Fruit fly (Drosophila melanogaster) whole organism, embryonic: ENCODE measurements around the gene EAChm.

Source experiments
- Aef1 ChIP-seq: fragments of 200-800 bp; sonication (Bioruptor generic); IDR thresholded peaks from 3 replicates; pipeline ENCODE4 v1.3.6; 2022; ENCODE audit warnings: missing biosample characterization, missing genetic modification characterization
- CG10431 ChIP-seq: fragments of 200-800 bp; sonication (Bioruptor generic); optimal IDR thresholded peaks from 3 replicates; lab custom pipeline; 2018; ENCODE audit warnings: missing biosample characterization, mild to moderate bottlenecking, missing genetic modification characterization
- CG10959 ChIP-seq: fragments of 200-800 bp; sonication (Bioruptor generic); IDR thresholded peaks from 2 replicates; pipeline ENCODE4 v1.3.6; 2022; ENCODE audit warnings: missing biosample characterization, missing genetic modification characterization
- CG13775 ChIP-seq: fragments of 200-800 bp; sonication (Bioruptor generic); optimal IDR thresholded peaks from 3 replicates; lab custom pipeline; 2017; ENCODE audit warnings: missing biosample characterization, mild to moderate bottlenecking, missing genetic modification characterization
- CG2712 ChIP-seq: fragments of 200-800 bp; optimal IDR thresholded peaks from 3 replicates; lab custom pipeline; 2019; ENCODE audit warnings: missing biosample characterization, mild to moderate bottlenecking, missing genetic modification characterization, moderate library complexity
- CG2875 ChIP-seq: fragments of 200-800 bp; sonication (Bioruptor generic); optimal IDR thresholded peaks from 2 replicates; lab custom pipeline; 2017; ENCODE audit warnings: missing biosample characterization, mild to moderate bottlenecking, missing genetic modification characterization, missing genetic modification reagents
- CG3065 ChIP-seq: fragments of 200-800 bp; sonication (Bioruptor generic); optimal IDR thresholded peaks from 2 replicates; lab custom pipeline; 2016; ENCODE audit warnings: missing biosample characterization, missing genetic modification characterization
- CG31388 ChIP-seq: fragments of 200-800 bp; sonication (Bioruptor generic); optimal IDR thresholded peaks from 2 replicates; lab custom pipeline; 2016; ENCODE audit warnings: missing biosample characterization, missing genetic modification characterization
- CG33557 ChIP-seq: fragments of 200-800 bp; sonication (Bioruptor generic); optimal IDR thresholded peaks from 2 replicates; lab custom pipeline; 2019; ENCODE audit warnings: missing biosample characterization, mild to moderate bottlenecking, missing genetic modification characterization, moderate library complexity
- CG34376 ChIP-seq: fragments of 200-800 bp; sonication (Bioruptor generic); optimal IDR thresholded peaks from 2 replicates; lab custom pipeline; 2018; ENCODE audit warnings: missing biosample characterization, mild to moderate bottlenecking, missing genetic modification characterization
- CG3838 ChIP-seq: fragments of 200-800 bp; sonication (Bioruptor generic); optimal IDR thresholded peaks from 3 replicates; lab custom pipeline; 2016; ENCODE audit warnings: missing biosample characterization, missing genetic modification characterization
- CG7745 ChIP-seq: fragments of 200-800 bp; sonication (Bioruptor generic); optimal IDR thresholded peaks from 2 replicates; lab custom pipeline; 2018; ENCODE audit warnings: missing biosample characterization, mild to moderate bottlenecking, missing genetic modification characterization, moderate library complexity
- CG8924 ChIP-seq: fragments of 200-800 bp; optimal IDR thresholded peaks from 3 replicates; lab custom pipeline; 2019; ENCODE audit warnings: missing biosample characterization, mild to moderate bottlenecking, missing genetic modification characterization, moderate library complexity
- E2f1 ChIP-seq: fragments of 200-800 bp; sonication (Bioruptor generic); IDR thresholded peaks from 2 replicates; pipeline ENCODE4 v1.3.6; 2022; ENCODE audit warnings: missing biosample characterization, missing genetic modification characterization
- Ets65A ChIP-seq: fragments of 200-800 bp; sonication (Bioruptor generic); peaks from one replicate; lab custom pipeline; 2016; ENCODE audit warnings: missing biosample characterization, missing genetic modification characterization
- Jarid2 ChIP-seq: fragments of 200-800 bp; sonication (Bioruptor generic); optimal IDR thresholded peaks from 3 replicates; lab custom pipeline; 2017; ENCODE audit warnings: mild to moderate bottlenecking, missing biosample characterization, missing genetic modification reagents, missing genetic modification characterization
- NFAT ChIP-seq: fragments of 200-800 bp; sonication (Bioruptor generic); IDR thresholded peaks from 2 replicates; pipeline ENCODE4 v1.3.6; 2022; ENCODE audit warnings: missing biosample characterization, missing genetic modification characterization
- Neu2 ChIP-seq: fragments of 200-800 bp; sonication (Bioruptor generic); optimal IDR thresholded peaks from 3 replicates; lab custom pipeline; 2016; ENCODE audit warnings: missing biosample characterization, missing genetic modification characterization, borderline replicate concordance
- Nf-YA ChIP-seq: fragments of 200-800 bp; sonication (Bioruptor generic); IDR thresholded peaks from 2 replicates; pipeline ENCODE4 v1.3.6; 2022; ENCODE audit warnings: missing biosample characterization, missing genetic modification characterization
- Nf-YB ChIP-seq: fragments of 200-800 bp; sonication (Bioruptor generic); optimal IDR thresholded peaks from 3 replicates; lab custom pipeline; 2019; ENCODE audit warnings: missing biosample characterization, mild to moderate bottlenecking, missing genetic modification characterization, moderate library complexity
- Trl ChIP-seq, 3 experiments: fragments of >200 bp in 2 of 3; fragments of 200-800 bp in 1 of 3; sonication (Bioruptor generic) in 1 of 3; optimal IDR thresholded peaks; 2 replicates in 1 of 3; 3 replicates in 2 of 3; lab custom pipeline; 2016 to 2017; ENCODE audit warnings: missing biosample characterization in 1 of 3, missing genetic modification characterization in 1 of 3
- YL-1 ChIP-seq: fragments of 200-800 bp; sonication (Bioruptor generic); optimal IDR thresholded peaks from 3 replicates; lab custom pipeline; 2017; ENCODE audit warnings: missing biosample characterization, mild to moderate bottlenecking, missing genetic modification characterization
- abd-A ChIP-seq: fragments of 200-800 bp; sonication (Bioruptor generic); optimal IDR thresholded peaks from 3 replicates; lab custom pipeline; 2019; ENCODE audit warnings: missing biosample characterization, mild to moderate bottlenecking, missing genetic modification characterization, moderate library complexity
- amos ChIP-seq: fragments of 200-800 bp; sonication (Bioruptor generic); IDR thresholded peaks from 2 replicates; pipeline ENCODE4 v1.3.6; 2022; ENCODE audit warnings: missing biosample characterization, missing genetic modification characterization; ENCODE audit not compliant: partially characterized antibody
- cad ChIP-seq: fragments of >200 bp; optimal IDR thresholded peaks from 2 replicates; lab custom pipeline; 2017; ENCODE audit warnings: missing biosample characterization, missing genetic modification characterization
- cg ChIP-seq: fragments of 200-800 bp; sonication (Bioruptor generic); optimal IDR thresholded peaks from 3 replicates; lab custom pipeline; 2019; ENCODE audit warnings: missing biosample characterization, mild to moderate bottlenecking, missing genetic modification characterization, moderate library complexity
- chif ChIP-seq, 2 experiments: fragments of 200-800 bp; sonication (Bioruptor generic); optimal IDR thresholded peaks; 3 replicates each; lab custom pipeline; 2016; ENCODE audit warnings: missing biosample characterization in 2 of 2, missing genetic modification characterization in 2 of 2
- cwo ChIP-seq: fragments of 200-800 bp; sonication (Bioruptor generic); optimal IDR thresholded peaks from 3 replicates; lab custom pipeline; 2017; ENCODE audit warnings: missing biosample characterization, missing genetic modification characterization, mild to moderate bottlenecking, moderate library complexity, missing genetic modification reagents
- gsb ChIP-seq: fragments of 200-800 bp; sonication (Bioruptor generic); IDR thresholded peaks from 2 replicates; pipeline ENCODE4 v1.3.6; 2022; ENCODE audit warnings: missing biosample characterization, missing genetic modification characterization
- gsb-n ChIP-seq: fragments of 200-800 bp; sonication (Bioruptor generic); optimal IDR thresholded peaks from 3 replicates; lab custom pipeline; 2018; ENCODE audit warnings: missing biosample characterization, mild to moderate bottlenecking, missing genetic modification characterization
- h ChIP-seq: fragments of >200 bp; optimal IDR thresholded peaks from 2 replicates; lab custom pipeline; 2017
- luna ChIP-seq: fragments of 200-800 bp; sonication (Bioruptor generic); optimal IDR thresholded peaks from 2 replicates; lab custom pipeline; 2016; ENCODE audit warnings: missing biosample characterization, missing genetic modification characterization
- mirr ChIP-seq: fragments of 200-800 bp; sonication (Bioruptor generic); optimal IDR thresholded peaks from 3 replicates; lab custom pipeline; 2018; ENCODE audit warnings: missing biosample characterization, mild to moderate bottlenecking, missing genetic modification characterization
- nerfin-1 ChIP-seq: fragments of 200-800 bp; sonication (Bioruptor generic); optimal IDR thresholded peaks from 3 replicates; lab custom pipeline; 2019; ENCODE audit warnings: missing biosample characterization, mild to moderate bottlenecking, missing genetic modification characterization, moderate library complexity
- pros ChIP-seq: fragments of 200-800 bp; sonication (Bioruptor generic); optimal IDR thresholded peaks from 3 replicates; lab custom pipeline; 2019; ENCODE audit warnings: missing biosample characterization, mild to moderate bottlenecking, missing genetic modification characterization, moderate library complexity
- schlank ChIP-seq: fragments of 200-800 bp; sonication (Bioruptor generic); optimal IDR thresholded peaks from 2 replicates; lab custom pipeline; 2018; ENCODE audit warnings: missing biosample characterization, mild to moderate bottlenecking, missing genetic modification characterization
- seq ChIP-seq: fragments of 200-800 bp; sonication (Bioruptor generic); IDR thresholded peaks from 2 replicates; pipeline ENCODE4 v1.3.6; 2022; ENCODE audit warnings: missing biosample characterization, missing genetic modification characterization
- trh ChIP-seq: fragments of 200-800 bp; sonication (Bioruptor generic); optimal IDR thresholded peaks from 2 replicates; lab custom pipeline; 2016; ENCODE audit warnings: missing biosample characterization, missing genetic modification characterization
- unpg ChIP-seq: fragments of 200-800 bp; sonication (Bioruptor generic); optimal IDR thresholded peaks from 3 replicates; lab custom pipeline; 2018; ENCODE audit warnings: missing biosample characterization, mild to moderate bottlenecking, missing genetic modification characterization, moderate library complexity
- vvl ChIP-seq: fragments of 200-800 bp; sonication (Bioruptor generic); IDR thresholded peaks from 2 replicates; pipeline ENCODE4 v1.3.6; 2022; ENCODE audit warnings: missing biosample characterization, missing genetic modification characterization

EAChm gene

DNA sequence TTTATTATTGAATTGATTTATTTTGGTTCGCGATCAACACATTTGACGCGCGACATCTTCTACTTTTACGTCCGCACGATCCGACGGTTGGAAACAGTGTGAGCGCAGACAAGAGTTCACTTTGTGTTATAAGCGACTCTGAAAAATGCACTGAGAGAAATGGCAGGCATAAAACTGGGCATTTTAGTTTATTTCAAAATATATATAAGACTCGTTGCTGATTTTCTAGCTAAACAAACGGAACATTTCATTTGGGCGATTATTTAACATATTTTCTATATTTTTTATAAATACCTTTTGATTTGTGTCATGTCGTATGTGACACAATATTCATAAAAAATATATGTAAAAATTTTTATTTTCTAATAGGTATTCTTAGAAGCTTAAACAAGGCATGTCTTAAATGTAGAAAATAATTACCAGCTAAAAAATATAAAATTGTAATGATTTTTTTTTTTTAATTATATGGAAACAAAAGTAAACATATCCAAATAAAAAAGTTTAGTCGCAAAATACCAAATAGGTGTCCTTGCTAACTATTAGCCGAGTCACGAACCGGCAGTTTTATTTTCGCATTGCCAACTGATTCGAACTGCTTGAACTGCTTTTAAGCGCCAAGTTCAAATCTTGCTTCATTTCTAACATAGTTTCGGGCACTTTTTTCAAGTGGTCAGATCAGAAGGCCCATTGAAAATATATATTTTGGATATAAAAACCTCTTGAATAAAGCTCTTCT lies 40.5 kb upstream of the EAChm start, which contains the start of gene Reck (continued):
- TF ChIP-seq CG3838 (GFP tag; lab: Kevin White, UChicago) = peak; percentile 39
- TF ChIP-seq CG2875 = peak; percentile 76
- TF ChIP-seq amos (GFP tag; lab: Robert Waterston, UW) = no peak
- TF ChIP-seq Aef1 = peak; percentile 73
- no peak for TF ChIP-seq Neu2
- TF ChIP-seq mirr (GFP tag; lab: Kevin White, UChicago) = no peak
- TF ChIP-seq CG34376 (GFP tag; lab: Kevin White, UChicago) = peak; percentile 32
- TF ChIP-seq NFAT (GFP tag; lab: Robert Waterston, UW) = peak; percentile 63; the same call in 1 of the 2 replicates
- no peak for TF ChIP-seq YL-1 (GFP tag; lab: Kevin White, UChicago)
- TF ChIP-seq CG31388 (GFP tag; lab: Kevin White, UChicago) = peak; percentile 12
- peak; percentile 93 for TF ChIP-seq vvl (GFP tag; lab: Robert Waterston, UW)
- TF ChIP-seq unpg (GFP tag; lab: Kevin White, UChicago) = peak; percentile 91
- peak; percentile 79 for TF ChIP-seq CG13775 (GFP tag; lab: Kevin White, UChicago)
- TF ChIP-seq schlank (tag; lab: Kevin White, UChicago) = peak; percentile 18
- TF ChIP-seq cwo = peak; percentile 76
- TF ChIP-seq gsb = peak; percentile 47; the same call in 1 of the 2 replicates
- TF ChIP-seq trh = peak; percentile 68
- TF ChIP-seq CG10959 = peak; percentile 66
- TF ChIP-seq E2f1 (GFP tag; lab: Robert Waterston, UW) = peak; percentile 81
- TF ChIP-seq CG3065 = peak; percentile 60
- TF ChIP-seq CG2712 (tag; lab: Kevin White, UChicago) = peak; percentile 89
- no peak for TF ChIP-seq luna
- peak; percentile 59 for TF ChIP-seq CG33557 (GFP tag; lab: Kevin White, UChicago)

- TF ChIP-seq CG10431 (GFP tag; lab: Kevin White, UChicago) (no peak), seq (peak; percentile 47; the same call in 1 of the 2 replicates), CG8924 (tag; lab: Kevin White, UChicago) (peak; percentile 59), trh (no peak), cg (GFP tag; lab: Kevin White, UChicago) (peak; percentile 41), chif (GFP tag; optimal IDR thresholded peaks at IDR 0.05; lab: Kevin White, UChicago) (no peak), Jarid2 (GFP tag; lab: Kevin White, UChicago) (no peak), nerfin-1 (peak; percentile 50), gsb-n (tag; lab: Kevin White, UChicago) (peak; percentile 93), pros (GFP tag; lab: Kevin White, UChicago) (peak; percentile 91), CG7745 (tag; lab: Kevin White, UChicago) (peak; percentile 75), Trl (optimal IDR thresholded peaks at IDR 0.05; lab: Kevin White, UChicago) (peak in 1 of 2 experiments; percentile 47), Trl (GFP tag; optimal IDR thresholded peaks at IDR 0.05; lab: Kevin White, UChicago) (no peak), h (lab: Kevin White, UChicago) (no peak), cad (GFP tag; lab: Kevin White, UChicago) (peak; percentile 32), Nf-YA (GFP tag; lab: Robert Waterston, UW) (no peak), Ets65A (GFP tag; lab: Kevin White, UChicago) (no peak), abd-A (tag; lab: Kevin White, UChicago) (peak; percentile 59), Nf-YB (GFP tag; lab: Kevin White, UChicago) (peak; percentile 73)
Measured at dm6 chr3L:15021008-15021407, 33.6 kb upstream of the EAChm start.
